Worm (Caenorhabditis elegans): ENCODE results near the gene C01G12.13.

C01G12.13 gene

ce11 chrII:14576429-14576828 is at the start of gene C01G12.13:
TSS of gene C01G12.13 (plus strand) at chrII:14576729.
- TF ChIP-seq ceh-90 (tag; optimal IDR thresholded peaks at IDR 0.05) (no peak), ztf-4 (tag; optimal IDR thresholded peaks at IDR 0.05) (no peak), sptf-1 (tag; optimal IDR thresholded peaks at IDR 0.05) (no peak), lir-3 (tag; optimal IDR thresholded peaks at IDR 0.05; ENCODE audit: poor library complexity) (no peak), nhr-90 (tag; optimal IDR thresholded peaks at IDR 0.05; ENCODE audit: poor library complexity) (no peak), unc-30 (tag; optimal IDR thresholded peaks at IDR 0.05) (no peak), C34B4.2 (tag; optimal IDR thresholded peaks at IDR 0.05) (no peak), isw-1 (GFP tag; IDR thresholded peaks at IDR 0.05) (no peak), fkh-8 (tag; optimal IDR thresholded peaks at IDR 0.05) (no peak), nhr-84 (tag; optimal IDR thresholded peaks at IDR 0.05) (no peak), ceh-63 (GFP tag; optimal IDR thresholded peaks at IDR 0.05) (no peak), pag-3 (tag; optimal IDR thresholded peaks at IDR 0.05; ENCODE audit: borderline replicate concordance, insufficient read depth) (no peak), lin-14 (GFP tag; optimal IDR thresholded peaks at IDR 0.05) (no peak), aly-2 (tag; optimal IDR thresholded peaks at IDR 0.05) (no peak), fos-1 (tag; optimal IDR thresholded peaks at IDR 0.05) (no peak), mef-2 (tag; optimal IDR thresholded peaks at IDR 0.05) (no peak), mdl-1 (tag; optimal IDR thresholded peaks at IDR 0.05) (no peak)

DNA sequence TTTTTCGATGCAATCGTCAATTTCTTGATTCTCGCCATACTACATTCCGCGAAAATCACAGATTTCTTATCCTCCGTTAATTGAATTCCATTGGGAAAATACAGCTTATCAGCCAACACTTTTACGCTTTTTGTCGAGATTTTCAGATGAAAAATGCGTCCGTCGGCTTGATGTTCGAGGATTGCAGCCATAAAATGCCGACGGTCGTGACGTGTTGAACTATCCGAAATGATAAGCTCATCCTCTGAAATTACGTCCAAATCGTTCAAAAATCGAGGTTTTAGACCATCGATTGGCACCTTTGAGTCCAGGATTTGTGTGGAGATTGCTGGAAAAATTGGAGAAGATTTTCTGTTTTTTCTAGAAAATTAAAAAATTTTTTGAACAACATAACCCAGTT is 49.4 kb upstream of the C01G12.13 start:
- no peak for TF ChIP-seq fkh-10 (GFP tag; optimal IDR thresholded peaks at IDR 0.05)
- no peak for TF ChIP-seq xbp-1 (tag; optimal IDR thresholded peaks at IDR 0.05)
- TF ChIP-seq efl-1 (optimal IDR thresholded peaks at IDR 0.05): no peak
- TF ChIP-seq efl-1 (GFP tag; optimal IDR thresholded peaks at IDR 0.05 in 1 of 2): peak in 1 of 2 experiments; percentile 57
- no peak for TF ChIP-seq zag-1 (tag; optimal IDR thresholded peaks at IDR 0.05)

- TF ChIP-seq nhr-47 (tag; optimal IDR thresholded peaks at IDR 0.05) (peak; percentile 75), nhr-12 (tag; optimal IDR thresholded peaks at IDR 0.05) (no peak), mep-1 (tag; optimal IDR thresholded peaks at IDR 0.05) (peak; percentile 78), pag-3 (tag; optimal IDR thresholded peaks at IDR 0.05; ENCODE audit: borderline replicate concordance, insufficient read depth) (no peak), hlh-4 (tag; optimal IDR thresholded peaks at IDR 0.05) (no peak), elt-2 (tag; optimal IDR thresholded peaks at IDR 0.05) (peak; percentile 67), unc-98 (GFP tag; IDR thresholded peaks at IDR 0.05) (peak; percentile 21; the same call in 1 of the 2 replicates), egl-27 (tag; optimal IDR thresholded peaks at IDR 0.05) (no peak), ama-1 (optimal IDR thresholded peaks at IDR 0.05) (no peak), C16A3.4 (tag; optimal IDR thresholded peaks at IDR 0.05) (peak; percentile 88), blmp-1 (tag; optimal IDR thresholded peaks at IDR 0.05) (peak; percentile 49), nhr-84 (tag; optimal IDR thresholded peaks at IDR 0.05) (no peak), nhr-71 (tag; optimal IDR thresholded peaks at IDR 0.05) (peak; percentile 86), nhr-237 (tag; optimal IDR thresholded peaks at IDR 0.05) (no peak), isw-1 (GFP tag; IDR thresholded peaks at IDR 0.05) (peak; percentile 66), nhr-90 (tag; optimal IDR thresholded peaks at IDR 0.05; ENCODE audit: poor library complexity) (peak; percentile 62), lin-15B (tag; optimal IDR thresholded peaks at IDR 0.05) (peak; percentile 39), snu-23 (GFP tag; optimal IDR thresholded peaks at IDR 0.05) (peak; percentile 88), nhr-76 (tag; optimal IDR thresholded peaks at IDR 0.05) (no peak), unc-30 (tag; optimal IDR thresholded peaks at IDR 0.05) (no peak), skn-1 (tag; optimal IDR thresholded peaks at IDR 0.05) (peak; percentile 30), Y116A8C.19 (tag; optimal IDR thresholded peaks at IDR 0.05; ENCODE audit: borderline replicate concordance) (no peak), dsc-1 (tag; optimal IDR thresholded peaks at IDR 0.05) (peak; percentile 67), F16B12.6 (tag; optimal IDR thresholded peaks at IDR 0.05) (peak; percentile 84), C04F5.9 (tag; optimal IDR thresholded peaks at IDR 0.05) (peak; percentile 54), fos-1 (tag; optimal IDR thresholded peaks at IDR 0.05) (peak; percentile 54), unc-62 (GFP tag; optimal IDR thresholded peaks at IDR 0.05) (no peak), elt-3 (tag; optimal IDR thresholded peaks at IDR 0.05) (peak in 1 of 6 experiments; percentile 38), lin-35 (GFP tag; optimal IDR thresholded peaks at IDR 0.05) (peak; percentile 60 to 79), lsy-2 (tag; optimal IDR thresholded peaks at IDR 0.05) (peak; percentile 93 to 98), fkh-4 (tag; optimal IDR thresholded peaks at IDR 0.05; ENCODE audit: borderline replicate concordance) (peak; percentile 59), lin-13 (GFP tag; optimal IDR thresholded peaks at IDR 0.05) (peak; percentile 61), pax-3 (tag; optimal IDR thresholded peaks at IDR 0.05) (peak; percentile 87), mef-2 (tag; optimal IDR thresholded peaks at IDR 0.05) (no peak)
Measured at ce11 chrII:14528233-14528802, 48.2 kb upstream of the C01G12.13 start, which contains the start of the genes F57C2.5 and spat-1. TSS of gene F57C2.5 (minus strand) at chrII:14528239. TSS of gene spat-1 (plus strand) at chrII:14528752.

Measured in whole organism, L1 larva.